Fruit fly (Drosophila melanogaster): ENCODE results near the gene Nup205.
A peak's percentile ranks its signal among the peaks of the same experiment; 100 is the strongest.

The Nup205 gene

dm6 chrX:19825191-19825590, 26.8 kb upstream of the Nup205 start (continued):
- TF ChIP-seq CG12391 (tag; optimal IDR thresholded peaks at IDR 0.05) (peak; percentile 2), gem (tag; optimal IDR thresholded peaks at IDR 0.05) (peak; percentile 39), Hr51 (GFP tag; optimal IDR thresholded peaks at IDR 0.05) (peak in 1 of 2 experiments; percentile 27), Doc3 (GFP tag; IDR thresholded peaks at IDR 0.05; ENCODE audit: partially characterized antibody) (no peak), Myb (GFP tag; optimal IDR thresholded peaks at IDR 0.05) (no peak), lab (GFP tag; optimal IDR thresholded peaks at IDR 0.05) (peak; percentile 10), pan (optimal IDR thresholded peaks at IDR 0.05) (no peak), pan (GFP tag; optimal IDR thresholded peaks at IDR 0.05 in 1 of 2, IDR thresholded peaks at IDR 0.05 in 1 of 2) (peak in 1 of 2 experiments; percentile 11), Fer1 (GFP tag; optimal IDR thresholded peaks at IDR 0.05) (peak; percentile 20), Dp (GFP tag; optimal IDR thresholded peaks at IDR 0.05) (no peak), tx (GFP tag; optimal IDR thresholded peaks at IDR 0.05) (no peak), dmrt99B (tag; optimal IDR thresholded peaks at IDR 0.05) (peak; percentile 37), sisA (GFP tag; IDR thresholded peaks at IDR 0.05) (no peak), CG18599 (GFP tag; optimal IDR thresholded peaks at IDR 0.05) (peak; percentile 32), ERR (GFP tag; optimal IDR thresholded peaks at IDR 0.05) (no peak), CG7839 (tag; optimal IDR thresholded peaks at IDR 0.05) (peak; percentile 25), Doc2 (GFP tag; IDR thresholded peaks at IDR 0.05) (no peak), Med (GFP tag) (peak; percentile 60), grau (tag; optimal IDR thresholded peaks at IDR 0.05) (peak; percentile 72), Meics (GFP tag; optimal IDR thresholded peaks at IDR 0.05) (peak; percentile 36)

DNA sequence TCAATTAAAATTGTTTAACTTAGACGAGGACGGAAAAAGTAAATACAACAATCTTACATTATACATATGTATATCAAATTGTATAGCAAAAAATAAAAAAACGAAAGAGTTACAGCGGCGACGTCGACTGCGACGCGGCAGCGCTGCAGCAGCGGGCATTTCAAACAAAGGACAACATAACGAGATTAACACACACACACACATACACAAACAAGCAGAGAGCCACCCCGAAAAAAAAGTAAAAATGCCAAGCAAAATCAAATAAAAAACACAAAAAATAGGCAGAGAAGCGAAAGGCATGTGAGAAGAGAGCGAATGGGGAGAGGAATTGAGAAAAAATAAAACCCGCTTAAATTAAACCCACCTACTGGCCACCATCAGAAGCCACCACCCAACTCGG, 24.3 kb upstream of the Nup205 start:
- TF ChIP-seq CG13287 (GFP tag; IDR thresholded peaks at IDR 0.05; ENCODE audit: partially characterized antibody) (no peak), nom (GFP tag; optimal IDR thresholded peaks at IDR 0.05) (peak; percentile 7), Adf1 (GFP tag; IDR thresholded peaks at IDR 0.05) (peak; percentile 65), sqz (GFP tag; optimal IDR thresholded peaks at IDR 0.05) (peak; percentile 62), abd-A (tag; optimal IDR thresholded peaks at IDR 0.05) (peak; percentile 14), CG8290 (GFP tag; optimal IDR thresholded peaks at IDR 0.05) (no peak), CG8290 (tag; optimal IDR thresholded peaks at IDR 0.05) (no peak)

DNA sequence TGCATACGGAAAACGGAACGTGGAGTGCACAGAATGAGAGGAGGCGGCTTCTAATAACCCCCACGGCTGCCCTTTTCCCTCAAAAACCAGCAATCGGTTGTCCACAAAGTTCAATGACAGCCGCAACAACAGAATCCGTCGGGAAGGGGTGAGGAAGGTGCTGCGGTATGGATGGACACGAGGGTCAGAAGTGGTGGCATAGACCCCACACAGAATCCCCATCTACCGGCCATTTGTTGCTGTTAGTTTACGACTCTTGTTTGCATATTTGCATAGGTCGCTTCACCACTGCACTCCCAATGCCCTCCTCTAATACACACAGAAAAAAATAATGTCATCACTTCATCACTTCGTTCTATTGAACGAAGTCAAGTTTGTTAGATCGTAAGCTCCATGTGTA, 12.9 kb upstream of the Nup205 start:
- TF ChIP-seq croc (GFP tag; conservative IDR thresholded peaks at IDR 0.05) (no peak), zfh1 (GFP tag; IDR thresholded peaks at IDR 0.05) (no peak), usp (GFP tag; optimal IDR thresholded peaks at IDR 0.05) (no peak), dysf (GFP tag; IDR thresholded peaks at IDR 0.05) (no peak), CG3407 (GFP tag; optimal IDR thresholded peaks at IDR 0.05) (peak; percentile 25), nau (GFP tag; optimal IDR thresholded peaks at IDR 0.05) (no peak), amos (GFP tag; IDR thresholded peaks at IDR 0.05; ENCODE audit: partially characterized antibody) (no peak), CG14050 (GFP tag; IDR thresholded peaks at IDR 0.05) (no peak), CG7987 (GFP tag; optimal IDR thresholded peaks at IDR 0.05) (no peak), CG7271 (tag; optimal IDR thresholded peaks at IDR 0.05) (no peak), bbx (GFP tag; IDR thresholded peaks at IDR 0.05; ENCODE audit: partially characterized antibody) (no peak), ac (GFP tag; optimal IDR thresholded peaks at IDR 0.05) (peak; percentile 27), Tbp (GFP tag; optimal IDR thresholded peaks at IDR 0.05) (no peak), pros (GFP tag; optimal IDR thresholded peaks at IDR 0.05) (no peak), CG10209 (GFP tag; optimal IDR thresholded peaks at IDR 0.05) (peak; percentile 2), CG8388 (GFP tag; optimal IDR thresholded peaks at IDR 0.05) (no peak), CG14710 (tag; optimal IDR thresholded peaks at IDR 0.05) (peak; percentile 19), ap (GFP tag; IDR thresholded peaks at IDR 0.05) (no peak), gem (tag; optimal IDR thresholded peaks at IDR 0.05) (peak; percentile 13), Doc2 (GFP tag; IDR thresholded peaks at IDR 0.05) (no peak), zfh2 (GFP tag; optimal IDR thresholded peaks at IDR 0.05) (no peak), CG3847 (GFP tag; IDR thresholded peaks at IDR 0.05) (no peak), CG30431 (GFP tag; optimal IDR thresholded peaks at IDR 0.05) (no peak), hkb (optimal IDR thresholded peaks at IDR 0.05) (no peak), hkb (GFP tag; IDR thresholded peaks at IDR 0.05) (no peak)

Data from whole organism, embryonic.